Fruit fly (Drosophila melanogaster) whole organism, embryonic: ENCODE results near the gene CG6149.

Experiments
- CG13296 ChIP-seq: fragments of 200-800 bp; sonication (Bioruptor generic); optimal IDR thresholded peaks from 3 replicates; lab custom pipeline; 2018; ENCODE audit warnings: missing biosample characterization, mild to moderate bottlenecking, missing genetic modification characterization
- CG17361 ChIP-seq: fragments of 200-800 bp; sonication (Bioruptor generic); IDR thresholded peaks from 3 replicates; pipeline ENCODE4 v1.3.6; 2022; ENCODE audit warnings: missing biosample characterization, missing genetic modification characterization
- CG17829 ChIP-seq: fragments of 200-800 bp; optimal IDR thresholded peaks from 2 replicates; lab custom pipeline; 2019; ENCODE audit warnings: missing biosample characterization, mild to moderate bottlenecking, missing genetic modification characterization, moderate library complexity
- Eip74EF ChIP-seq, 2 experiments: fragments of 200-800 bp in 1 of 2; fragments of >200 bp in 1 of 2; sonication (Bioruptor generic) in 1 of 2; optimal IDR thresholded peaks; 2 replicates each; lab custom pipeline; 2017 to 2019; ENCODE audit warnings: missing biosample characterization in 2 of 2, missing genetic modification characterization in 2 of 2, mild to moderate bottlenecking in 1 of 2, moderate library complexity in 1 of 2
- Sry-β ChIP-seq: fragments of 200-800 bp; sonication (Bioruptor generic); optimal IDR thresholded peaks from 2 replicates; lab custom pipeline; 2018; ENCODE audit warnings: missing biosample characterization, mild to moderate bottlenecking, missing genetic modification characterization, moderate library complexity
- tap ChIP-seq: fragments of 200-800 bp; optimal IDR thresholded peaks from 3 replicates; lab custom pipeline; 2019; ENCODE audit warnings: missing biosample characterization, mild to moderate bottlenecking, missing genetic modification characterization, moderate library complexity
- tup ChIP-seq: fragments of 200-800 bp; sonication (Bioruptor generic); optimal IDR thresholded peaks from 2 replicates; lab custom pipeline; 2016; ENCODE audit warnings: missing biosample characterization, mild to moderate bottlenecking, missing genetic modification characterization, moderate library complexity

dm6 chr3L:11441889-11442782, 6.9 kb upstream of the CG6149 start:
- no peak for TF ChIP-seq Sry-β (GFP tag; lab: Kevin White, UChicago)
- TF ChIP-seq Eip74EF (GFP tag; optimal IDR thresholded peaks at IDR 0.05; lab: Kevin White, UChicago), result no peak
- no peak for TF ChIP-seq tup (GFP tag; lab: Kevin White, UChicago)
- 0 out of 3 replicates have a peak, but pooled peaks have one; percentile 9 for TF ChIP-seq CG17361 (GFP tag; lab: Robert Waterston, UW)
- no peak for TF ChIP-seq CG17829 (tag; lab: Kevin White, UChicago)
- no peak for TF ChIP-seq tap (tag; lab: Kevin White, UChicago)
- TF ChIP-seq CG13296 (GFP tag; lab: Kevin White, UChicago), result no peak
